Worm (Caenorhabditis elegans): Measurements from ENCODE around the gene fzr-1.

DNA sequence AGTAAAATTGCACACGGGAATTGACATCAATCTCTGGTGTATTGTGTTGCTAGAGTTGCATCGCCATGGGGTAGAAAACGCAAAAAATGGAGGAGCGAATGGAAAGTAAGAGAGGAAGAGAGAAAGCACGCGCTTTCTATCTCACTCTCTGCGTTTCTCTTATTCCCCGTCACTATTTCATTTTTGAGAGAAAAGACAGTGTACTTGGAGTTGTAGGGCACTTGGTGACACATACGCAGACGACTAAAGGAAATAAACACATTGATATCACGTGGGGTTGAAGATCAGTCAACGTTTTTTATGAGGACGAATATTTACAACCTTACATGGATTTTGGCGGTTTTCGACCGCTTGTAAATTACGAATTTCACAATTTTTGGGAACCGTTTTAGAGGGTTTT is 40.8 kb downstream of the fzr-1 start:
- TF ChIP-seq unc-62 (GFP tag; optimal IDR thresholded peaks at IDR 0.05) (peak; percentile 91), fkh-2 (tag; optimal IDR thresholded peaks at IDR 0.05) (peak; percentile 88), tbx-2 (tag; optimal IDR thresholded peaks at IDR 0.05) (peak; percentile 74), elt-3 (tag; optimal IDR thresholded peaks at IDR 0.05) (peak in 2 of 3 experiments; percentile 9 to 91)

Measured in whole organism, L3 larva.